Worm (Caenorhabditis elegans) whole organism, midembryonic: ENCODE data around the gene C25H3.3.

Experiments
- cog-1 ChIP-seq: sonication (generic microtip); optimal IDR thresholded peaks from 2 replicates; lab custom pipeline; 2016; ENCODE audit warnings: missing genetic modification characterization, missing compliant biosample characterization
- klf-2 ChIP-seq: fragments of 200-800 bp; sonication (Bioruptor generic); conservative IDR thresholded peaks from 2 replicates; pipeline ENCODE4 v1.3.6; 2022; ENCODE audit warnings: missing genetic modification reagents, missing genetic modification characterization, missing compliant biosample characterization
- ref-1 ChIP-seq: fragments of 200-800 bp; sonication (Bioruptor generic); conservative IDR thresholded peaks from 2 replicates; pipeline ENCODE4 v1.3.6; 2022; ENCODE audit warnings: missing genetic modification reagents, missing genetic modification characterization, missing compliant biosample characterization
- tab-1 ChIP-seq: fragments of 200-800 bp; sonication (Bioruptor generic); IDR thresholded peaks from 2 replicates; pipeline ENCODE4 v1.3.6; 2022; ENCODE audit warnings: missing genetic modification characterization, missing compliant biosample characterization

DNA sequence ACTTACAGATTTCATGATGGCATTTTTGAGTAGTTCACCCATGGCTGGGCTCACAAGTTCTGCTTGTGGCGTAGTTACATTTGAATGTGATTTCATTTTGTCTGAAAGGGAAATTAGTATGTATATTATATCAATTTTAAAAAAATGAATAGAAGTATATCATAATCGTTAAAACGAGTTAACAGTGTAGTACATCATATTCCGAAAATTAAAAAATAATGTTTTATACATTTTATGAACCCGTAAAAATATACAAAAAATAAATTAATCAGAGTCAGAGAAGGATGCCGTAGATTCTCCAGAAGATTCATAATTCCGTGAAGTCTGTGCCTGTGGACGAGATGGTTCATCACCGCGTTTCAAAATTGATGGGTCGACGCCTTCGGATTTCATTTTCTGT lies 47.1 kb upstream of the C25H3.3 start, which contains the start of gene F59E12.9:
- TF ChIP-seq tab-1 (GFP tag; lab: Robert Waterston, UW) (no peak), klf-2 (GFP tag; lab: Robert Waterston, UW) (no peak), ref-1 (GFP tag; lab: Robert Waterston, UW) (no peak), cog-1 (tag; lab: Kevin White, UChicago) (no peak)
